Worm (Caenorhabditis elegans) whole organism, young adult: ENCODE data around the gene F54D1.6.

Experiments used
- F49E8.2 ChIP-seq: sonication (generic microtip); optimal IDR thresholded peaks from 3 replicates; lab custom pipeline; 2017; ENCODE audit warnings: missing genetic modification characterization, mild to moderate bottlenecking, missing compliant biosample characterization, antibody characterized with exemption, moderate library complexity; ENCODE audit not compliant: insufficient read depth
- die-1 ChIP-seq: sonication (generic microtip); optimal IDR thresholded peaks from 2 replicates; lab custom pipeline; 2016; ENCODE audit warnings: missing genotype, mild to moderate bottlenecking, missing genetic modification characterization, missing compliant biosample characterization
- repo-1 ChIP-seq: sonication (generic microtip); optimal IDR thresholded peaks from 2 replicates; lab custom pipeline; 2017; ENCODE audit warnings: mild to moderate bottlenecking, missing genetic modification characterization, missing compliant biosample characterization
- rpc-1 ChIP-seq, 2 experiments: fragments of 150-350 bp in 1 of 2; sonication (generic microtip) in 1 of 2; optimal IDR thresholded peaks; 2 replicates each; lab custom pipeline; 2014 to 2018; ENCODE audit warnings: missing biosample characterization in 1 of 2, missing genetic modification characterization in 1 of 2, missing genetic modification reagents in 1 of 2, missing genotype in 1 of 2
- snpc-1.1 ChIP-seq: sonication (generic microtip); optimal IDR thresholded peaks from 2 replicates; lab custom pipeline; 2017; ENCODE audit warnings: missing genetic modification characterization, mild to moderate bottlenecking, missing compliant biosample characterization, antibody characterized with exemption, moderate library complexity, missing genotype, missing genetic modification reagents; ENCODE audit not compliant: insufficient read depth
- unc-62 ChIP-seq: fragments of 150-350 bp; optimal IDR thresholded peaks from 2 replicates; lab custom pipeline; 2014; ENCODE audit warnings: missing biosample characterization, missing genetic modification reagents, missing genetic modification characterization

DNA sequence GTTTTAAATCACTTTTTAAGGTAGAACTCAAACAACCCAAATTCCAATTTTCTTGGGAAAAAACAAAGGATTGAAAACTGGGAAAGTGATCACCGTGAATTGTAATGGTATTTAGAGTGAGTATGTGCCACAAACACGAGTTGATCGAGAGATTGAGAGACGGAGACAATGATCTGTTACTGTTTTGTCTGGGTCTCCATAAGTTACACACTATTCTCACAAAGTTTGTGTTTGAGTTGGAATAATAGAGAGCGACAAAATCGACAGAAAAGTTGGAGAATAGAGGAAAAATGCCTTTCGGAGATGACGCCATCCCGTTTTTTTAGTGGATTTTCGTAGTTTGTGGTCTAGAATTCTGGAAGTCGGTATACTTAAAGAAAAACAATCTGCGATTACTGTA, 16.3 kb upstream of the F54D1.6 start, which contains the start of gene nhr-7:
- TF ChIP-seq die-1 (tag; lab: Kevin White, UChicago) (no peak), repo-1 (tag; lab: Kevin White, UChicago) (no peak), F49E8.2 (tag; lab: Kevin White, UChicago) (no peak), snpc-1.1 (no peak), unc-62 (no peak), rpc-1 (optimal IDR thresholded peaks at IDR 0.05; lab: Kevin White, UChicago) (no peak), rpc-1 (tag; optimal IDR thresholded peaks at IDR 0.05; lab: Kevin White, UChicago) (no peak)
